Worm (Caenorhabditis elegans) whole organism, young adult: ENCODE measurements around the gene adm-2.

ENCODE experiments used
- F22D6.2 ChIP-seq: sonication (generic microtip); optimal IDR thresholded peaks from 2 replicates; lab custom pipeline; 2016; ENCODE audit warnings: mild to moderate bottlenecking, missing genetic modification characterization, missing compliant biosample characterization
- K12H6.12 ChIP-seq: fragments of 200-800 bp; sonication (Bioruptor generic); optimal IDR thresholded peaks from 2 replicates; lab custom pipeline; 2018; ENCODE audit warnings: mild to moderate bottlenecking, missing genetic modification characterization, missing compliant biosample characterization
- Y53F4B.3 ChIP-seq: fragments of 200-800 bp; sonication (Bioruptor generic); IDR thresholded peaks from 2 replicates; pipeline ENCODE4 v1.3.6; 2022; ENCODE audit warnings: missing genetic modification reagents, missing genetic modification characterization, missing compliant biosample characterization
- ceh-58 ChIP-seq: fragments of 200-800 bp; sonication (Bioruptor generic); IDR thresholded peaks from 2 replicates; pipeline ENCODE4 v1.3.6; 2022; ENCODE audit warnings: missing genetic modification characterization, missing compliant biosample characterization
- him-1 ChIP-seq: sonication (generic microtip); optimal IDR thresholded peaks from 2 replicates; lab custom pipeline; 2016; ENCODE audit warnings: missing genotype, missing genetic modification reagents, missing genetic modification characterization, missing compliant biosample characterization
- tlf-1 ChIP-seq: fragments of 200-800 bp; sonication (Bioruptor generic); optimal IDR thresholded peaks from 2 replicates; lab custom pipeline; 2018; ENCODE audit warnings: mild to moderate bottlenecking, missing genetic modification characterization, missing compliant biosample characterization
- xnd-1 ChIP-seq: sonication (generic microtip); optimal IDR thresholded peaks from 2 replicates; lab custom pipeline; 2016; ENCODE audit warnings: missing genotype, missing genetic modification reagents, missing genetic modification characterization, missing compliant biosample characterization
- ztf-28 ChIP-seq: fragments of 200-800 bp; sonication (Bioruptor generic); IDR thresholded peaks from 2 replicates; pipeline ENCODE4 v1.3.6; 2022; ENCODE audit warnings: missing genetic modification reagents, missing genetic modification characterization, missing compliant biosample characterization
- ztf-3 ChIP-seq: fragments of 200-800 bp; sonication (Bioruptor generic); optimal IDR thresholded peaks from 2 replicates; lab custom pipeline; 2018; ENCODE audit warnings: mild to moderate bottlenecking, missing genetic modification characterization, missing compliant biosample characterization

- TF ChIP-seq ztf-3 (no peak), xnd-1 (tag; lab: Kevin White, UChicago) (no peak), ztf-28 (GFP tag; lab: Robert Waterston, UW) (no peak), him-1 (tag; lab: Kevin White, UChicago) (no peak), tlf-1 (GFP tag; lab: Kevin White, UChicago) (no peak), K12H6.12 (tag; lab: Kevin White, UChicago) (no peak), F22D6.2 (tag; lab: Kevin White, UChicago) (no peak), Y53F4B.3 (GFP tag; lab: Robert Waterston, UW) (no peak), ceh-58 (GFP tag; lab: Robert Waterston, UW) (no peak)
These were observed 41.0 kb upstream of the adm-2 start, which contains the start of gene acr-9 for ce11 chrX:13646798-13647197.
